Fruit fly (Drosophila melanogaster) whole organism, embryonic: ENCODE measurements around the gene sqh.

Source experiments
- CG10267 ChIP-seq: fragments of 200-800 bp; sonication (Bioruptor generic); optimal IDR thresholded peaks from 2 replicates; lab custom pipeline; 2018; ENCODE audit warnings: missing biosample characterization, mild to moderate bottlenecking, missing genetic modification characterization, moderate library complexity
- CG12071 ChIP-seq: fragments of 200-800 bp; sonication (Bioruptor generic); optimal IDR thresholded peaks from 3 replicates; lab custom pipeline; 2018; ENCODE audit warnings: missing biosample characterization, mild to moderate bottlenecking, missing genetic modification characterization
- CG13123 ChIP-seq: fragments of 200-800 bp; sonication (Bioruptor generic); optimal IDR thresholded peaks from 2 replicates; lab custom pipeline; 2016; ENCODE audit warnings: missing biosample characterization, missing genetic modification characterization
- CG13894 ChIP-seq: fragments of 200-800 bp; sonication (Bioruptor generic); optimal IDR thresholded peaks from 3 replicates; lab custom pipeline; 2018; ENCODE audit warnings: missing biosample characterization, mild to moderate bottlenecking, missing genetic modification characterization, moderate library complexity
- CG1529 ChIP-seq: fragments of 200-800 bp; sonication (Bioruptor generic); optimal IDR thresholded peaks from 3 replicates; lab custom pipeline; 2018; ENCODE audit warnings: missing biosample characterization, missing genetic modification characterization
- CG16779 ChIP-seq: fragments of 200-800 bp; sonication (Bioruptor generic); IDR thresholded peaks from 2 replicates; pipeline ENCODE4 v1.3.6; 2022; ENCODE audit warnings: missing biosample characterization, missing genetic modification characterization
- CG17568 ChIP-seq: fragments of 200-800 bp; sonication (Bioruptor generic); optimal IDR thresholded peaks from 2 replicates; lab custom pipeline; 2018; ENCODE audit warnings: missing biosample characterization, mild to moderate bottlenecking, missing genetic modification characterization, moderate library complexity
- CG1792 ChIP-seq: fragments of 200-800 bp; sonication (Bioruptor generic); optimal IDR thresholded peaks from 2 replicates; lab custom pipeline; 2016; ENCODE audit warnings: missing biosample characterization, missing genetic modification characterization
- CG18262 ChIP-seq: fragments of 200-800 bp; optimal IDR thresholded peaks from 3 replicates; lab custom pipeline; 2019; ENCODE audit warnings: missing biosample characterization, mild to moderate bottlenecking, missing genetic modification characterization, moderate library complexity
- CG18476 ChIP-seq: fragments of 200-800 bp; sonication (Bioruptor generic); optimal IDR thresholded peaks from 2 replicates; lab custom pipeline; 2016; ENCODE audit warnings: missing biosample characterization, mild to moderate bottlenecking, missing genetic modification characterization
- CG18764 ChIP-seq: fragments of 200-800 bp; sonication (Bioruptor generic); optimal IDR thresholded peaks from 3 replicates; lab custom pipeline; 2016; ENCODE audit warnings: missing biosample characterization, missing genetic modification characterization
- CG2712 ChIP-seq: fragments of 200-800 bp; optimal IDR thresholded peaks from 3 replicates; lab custom pipeline; 2019; ENCODE audit warnings: missing biosample characterization, mild to moderate bottlenecking, missing genetic modification characterization, moderate library complexity
- CG31388 ChIP-seq: fragments of 200-800 bp; sonication (Bioruptor generic); optimal IDR thresholded peaks from 2 replicates; lab custom pipeline; 2016; ENCODE audit warnings: missing biosample characterization, missing genetic modification characterization
- CG4328 ChIP-seq: fragments of 200-800 bp; sonication (Bioruptor generic); optimal IDR thresholded peaks from 3 replicates; lab custom pipeline; 2017; ENCODE audit warnings: missing biosample characterization, missing genetic modification reagents, missing genetic modification characterization
- CG6175 ChIP-seq: fragments of 200-800 bp; sonication (Bioruptor generic); IDR thresholded peaks from 3 replicates; pipeline ENCODE4 v1.3.6; 2022; ENCODE audit warnings: missing biosample characterization, missing genetic modification characterization
- CG8924 ChIP-seq: fragments of 200-800 bp; optimal IDR thresholded peaks from 3 replicates; lab custom pipeline; 2019; ENCODE audit warnings: missing biosample characterization, mild to moderate bottlenecking, missing genetic modification characterization, moderate library complexity
- CG9797 ChIP-seq: fragments of 200-800 bp; sonication (Bioruptor generic); optimal IDR thresholded peaks from 3 replicates; lab custom pipeline; 2018; ENCODE audit warnings: missing biosample characterization, mild to moderate bottlenecking, missing genetic modification characterization
- CTCF ChIP-seq: fragments of 200-800 bp; sonication (Bioruptor generic); optimal IDR thresholded peaks from 2 replicates; lab custom pipeline; 2017; ENCODE audit warnings: missing biosample characterization, mild to moderate bottlenecking, missing genetic modification characterization, moderate library complexity
- Dek ChIP-seq: fragments of 200-800 bp; sonication (Bioruptor generic); optimal IDR thresholded peaks from 3 replicates; lab custom pipeline; 2019; ENCODE audit warnings: missing biosample characterization, mild to moderate bottlenecking, missing genetic modification characterization, moderate library complexity
- Doc2 ChIP-seq: fragments of 200-800 bp; sonication (Bioruptor generic); IDR thresholded peaks from 2 replicates; pipeline ENCODE4 v1.3.6; 2022; ENCODE audit warnings: missing biosample characterization, missing genetic modification characterization
- E2f1 ChIP-seq: fragments of 200-800 bp; sonication (Bioruptor generic); IDR thresholded peaks from 2 replicates; pipeline ENCODE4 v1.3.6; 2022; ENCODE audit warnings: missing biosample characterization, missing genetic modification characterization
- Fer1 ChIP-seq: fragments of 200-800 bp; sonication (Bioruptor generic); optimal IDR thresholded peaks from 2 replicates; lab custom pipeline; 2017; ENCODE audit warnings: missing biosample characterization, mild to moderate bottlenecking, missing genetic modification characterization
- Gug ChIP-seq: fragments of 200-800 bp; sonication (Bioruptor generic); IDR thresholded peaks from 4 replicates; pipeline ENCODE4 v1.3.6; 2022; ENCODE audit warnings: missing biosample characterization, missing genetic modification characterization
- Jarid2 ChIP-seq: fragments of 200-800 bp; sonication (Bioruptor generic); optimal IDR thresholded peaks from 3 replicates; lab custom pipeline; 2017; ENCODE audit warnings: mild to moderate bottlenecking, missing biosample characterization, missing genetic modification reagents, missing genetic modification characterization
- Kr ChIP-seq: fragments of 200-800 bp; sonication (Bioruptor generic); optimal IDR thresholded peaks from 2 replicates; lab custom pipeline; 2017; ENCODE audit warnings: missing biosample characterization, mild to moderate bottlenecking, missing genetic modification characterization
- Lhr ChIP-seq: fragments of 200-800 bp; sonication (Bioruptor generic); optimal IDR thresholded peaks from 3 replicates; lab custom pipeline; 2017; ENCODE audit warnings: mild to moderate bottlenecking, missing biosample characterization, missing genetic modification reagents, missing genetic modification characterization
- Myb ChIP-seq: fragments of 200-800 bp; sonication (Bioruptor generic); optimal IDR thresholded peaks from 2 replicates; lab custom pipeline; 2016; ENCODE audit warnings: missing biosample characterization, missing genetic modification characterization
- Nf-YB ChIP-seq: fragments of 200-800 bp; sonication (Bioruptor generic); optimal IDR thresholded peaks from 3 replicates; lab custom pipeline; 2019; ENCODE audit warnings: missing biosample characterization, mild to moderate bottlenecking, missing genetic modification characterization, moderate library complexity
- Oaz ChIP-seq: fragments of 200-800 bp; sonication (Bioruptor generic); IDR thresholded peaks from 2 replicates; pipeline ENCODE4 v1.3.6; 2022; ENCODE audit warnings: missing biosample characterization, missing genetic modification characterization
- Stat92E ChIP-seq, 3 experiments: fragments of >200 bp in 2 of 3; fragments of 200-800 bp in 1 of 3; sonication (Bioruptor generic) in 1 of 3; optimal IDR thresholded peaks; 2 replicates each; lab custom pipeline; 2017 to 2019; ENCODE audit warnings: missing biosample characterization in 3 of 3, missing genetic modification characterization in 3 of 3, mild to moderate bottlenecking in 1 of 3, moderate library complexity in 1 of 3
- TFAM ChIP-seq: fragments of 200-800 bp; sonication (Bioruptor generic); optimal IDR thresholded peaks from 2 replicates; lab custom pipeline; 2017; ENCODE audit warnings: missing biosample characterization, missing genetic modification characterization, inconsistent platforms
- Xbp1 ChIP-seq: fragments of 200-800 bp; sonication (Bioruptor generic); optimal IDR thresholded peaks from 3 replicates; lab custom pipeline; 2016; ENCODE audit warnings: missing biosample characterization, mild to moderate bottlenecking, missing genetic modification characterization
- aop ChIP-seq: fragments of 200-800 bp; sonication (Bioruptor generic); IDR thresholded peaks from 2 replicates; pipeline ENCODE4 v1.3.6; 2022; ENCODE audit warnings: missing biosample characterization, missing genetic modification characterization
- bigmax ChIP-seq: fragments of 200-800 bp; sonication (Bioruptor generic); optimal IDR thresholded peaks from 2 replicates; lab custom pipeline; 2018; ENCODE audit warnings: missing biosample characterization, mild to moderate bottlenecking, missing genetic modification characterization
- caup ChIP-seq: fragments of 200-800 bp; sonication (Bioruptor generic); optimal IDR thresholded peaks from 3 replicates; lab custom pipeline; 2017; ENCODE audit warnings: missing biosample characterization, mild to moderate bottlenecking, missing genetic modification characterization, moderate library complexity; ENCODE audit not compliant: severe bottlenecking
- dm ChIP-seq: fragments of 200-800 bp; sonication (Bioruptor generic); optimal IDR thresholded peaks from 3 replicates; lab custom pipeline; 2016; ENCODE audit warnings: missing biosample characterization, missing genetic modification characterization
- esg ChIP-seq: fragments of 200-800 bp; sonication (Bioruptor generic); conservative IDR thresholded peaks from 2 replicates; pipeline ENCODE4 v1.3.6; 2022; ENCODE audit warnings: missing biosample characterization, missing genetic modification characterization
- ewg ChIP-seq: fragments of 200-800 bp; sonication (Bioruptor generic); optimal IDR thresholded peaks from 3 replicates; lab custom pipeline; 2017; ENCODE audit warnings: mild to moderate bottlenecking, missing biosample characterization, missing genetic modification reagents, missing genetic modification characterization
- gem ChIP-seq: fragments of 200-800 bp; sonication (Bioruptor generic); optimal IDR thresholded peaks from 2 replicates; lab custom pipeline; 2019; ENCODE audit warnings: missing biosample characterization, mild to moderate bottlenecking, missing genetic modification characterization, moderate library complexity
- knrl ChIP-seq: fragments of 200-800 bp; sonication (Bioruptor generic); IDR thresholded peaks from 3 replicates; pipeline ENCODE4 v1.3.6; 2022; ENCODE audit warnings: missing biosample characterization, missing genetic modification characterization; ENCODE audit not compliant: partially characterized antibody
- lov ChIP-seq, 2 experiments: fragments of 200-800 bp in 1 of 2; fragments of >200 bp in 1 of 2; sonication (Bioruptor generic) in 1 of 2; IDR thresholded peaks in 1 of 2; optimal IDR thresholded peaks in 1 of 2; 2 replicates in 1 of 2; 3 replicates in 1 of 2; pipeline versions ENCODE4 v1.3.6 to Lab custom; 2017 to 2022; ENCODE audit warnings: missing biosample characterization in 1 of 2, missing genetic modification characterization in 1 of 2
- org-1 ChIP-seq: fragments of 200-800 bp; sonication (Bioruptor generic); optimal IDR thresholded peaks from 2 replicates; lab custom pipeline; 2017; ENCODE audit warnings: missing biosample characterization, missing genetic modification characterization
- pb ChIP-seq: fragments of 200-800 bp; sonication (Bioruptor generic); optimal IDR thresholded peaks from 3 replicates; lab custom pipeline; 2016; ENCODE audit warnings: missing biosample characterization, missing genetic modification characterization
- salm ChIP-seq: fragments of 200-800 bp; sonication (Bioruptor generic); optimal IDR thresholded peaks from 2 replicates; lab custom pipeline; 2018; ENCODE audit warnings: missing biosample characterization, mild to moderate bottlenecking, missing genetic modification characterization
- sqz ChIP-seq: fragments of 200-800 bp; sonication (Bioruptor generic); optimal IDR thresholded peaks from 3 replicates; lab custom pipeline; 2018; ENCODE audit warnings: missing biosample characterization, mild to moderate bottlenecking, missing genetic modification characterization
- unpg ChIP-seq: fragments of 200-800 bp; sonication (Bioruptor generic); optimal IDR thresholded peaks from 3 replicates; lab custom pipeline; 2018; ENCODE audit warnings: missing biosample characterization, mild to moderate bottlenecking, missing genetic modification characterization, moderate library complexity
- zen2 ChIP-seq: fragments of 200-800 bp; sonication (Bioruptor generic); IDR thresholded peaks from 3 replicates; pipeline ENCODE4 v1.3.6; 2022; ENCODE audit warnings: missing biosample characterization, missing genetic modification characterization; ENCODE audit not compliant: partially characterized antibody

Gene sqh

dm6 chrX:6224225-6225190, at the start of gene sqh (continued):
- no peak for TF ChIP-seq lov (optimal IDR thresholded peaks at IDR 0.05; lab: Kevin White, UChicago)
- TF ChIP-seq lov (GFP tag; IDR thresholded peaks at IDR 0.05; lab: Robert Waterston, UW) = peak; percentile 73; the same call in 2 of the 3 replicates
- peak; percentile 86 for TF ChIP-seq org-1 (GFP tag; lab: Kevin White, UChicago)
- TF ChIP-seq ewg (GFP tag; lab: Kevin White, UChicago) = peak; percentile 88
- TF ChIP-seq dm (GFP tag; lab: Kevin White, UChicago) = no peak
- no peak for TF ChIP-seq CG1792 (GFP tag; lab: Kevin White, UChicago)
- peak; percentile 90 for TF ChIP-seq CG1529 (GFP tag; lab: Kevin White, UChicago)
- TF ChIP-seq Dek (tag; lab: Kevin White, UChicago) = peak; percentile 88
- peak; percentile 48 for TF ChIP-seq CTCF (GFP tag; lab: Kevin White, UChicago)
- peak; percentile 89 for TF ChIP-seq E2f1 (GFP tag; lab: Robert Waterston, UW)
- peak; percentile 44; the same call in 1 of the 2 replicates for TF ChIP-seq Doc2 (GFP tag; lab: Robert Waterston, UW)
- peak; percentile 77; the same call in 2 of the 3 replicates for TF ChIP-seq CG6175 (GFP tag; lab: Robert Waterston, UW)
- no peak for TF ChIP-seq TFAM
- no peak for TF ChIP-seq pb
- TF ChIP-seq Myb (GFP tag; lab: Kevin White, UChicago) = peak; percentile 2
- peak; percentile 86 for TF ChIP-seq CG18262
- no peak for TF ChIP-seq Jarid2 (GFP tag; lab: Kevin White, UChicago)
- TF ChIP-seq unpg = peak; percentile 87
- peak; percentile 91 for TF ChIP-seq Fer1
- peak; percentile 75 for TF ChIP-seq Lhr (GFP tag; lab: Kevin White, UChicago)
- TF ChIP-seq caup (GFP tag; lab: Kevin White, UChicago) = peak; percentile 84
- TF ChIP-seq Kr (GFP tag; lab: Kevin White, UChicago) = no peak
- peak; percentile 84 for TF ChIP-seq Xbp1
- TF ChIP-seq salm (tag; lab: Kevin White, UChicago) = peak; percentile 78
- TF ChIP-seq Nf-YB = peak; percentile 69
- TF ChIP-seq sqz (GFP tag; lab: Kevin White, UChicago) = peak; percentile 57
- no peak for TF ChIP-seq bigmax (GFP tag; lab: Kevin White, UChicago)
- peak; percentile 88 for TF ChIP-seq CG2712
- peak; percentile 72 for TF ChIP-seq CG31388
- 0 out of 3 replicates have a peak, but pooled peaks have one; percentile 15 for TF ChIP-seq knrl (GFP tag; lab: Robert Waterston, UW)
- peak; percentile 83 for TF ChIP-seq CG13894 (tag; lab: Kevin White, UChicago)
- TF ChIP-seq Oaz (GFP tag; lab: Robert Waterston, UW) = peak; percentile 82
- peak; percentile 85 for TF ChIP-seq esg (GFP tag; lab: Robert Waterston, UW)
- TF ChIP-seq CG13123 (GFP tag; lab: Kevin White, UChicago) = peak; percentile 51
- TF ChIP-seq CG8924 (tag; lab: Kevin White, UChicago) = peak; percentile 91
- TF ChIP-seq gem = peak; percentile 92
- TF ChIP-seq CG18476 (GFP tag; lab: Kevin White, UChicago) = peak; percentile 74
- no peak for TF ChIP-seq CG9797
- peak; percentile 87 for TF ChIP-seq CG4328 (GFP tag; lab: Kevin White, UChicago)
- peak; percentile 56; the same call in 1 of the 2 replicates for TF ChIP-seq aop
- TF ChIP-seq CG12071 (GFP tag; lab: Kevin White, UChicago) = peak; percentile 62
- peak; percentile 50 for TF ChIP-seq CG18764 (GFP tag; lab: Kevin White, UChicago)
- peak; percentile 91 for TF ChIP-seq Gug (GFP tag; lab: Robert Waterston, UW)
- TF ChIP-seq Stat92E (GFP tag; optimal IDR thresholded peaks at IDR 0.05; lab: Kevin White, UChicago) = peak in 1 of 3 experiments; percentile 95
- peak; percentile 60; the same call in 1 of the 2 replicates for TF ChIP-seq CG16779 (GFP tag; lab: Robert Waterston, UW)
- TF ChIP-seq CG17568 (GFP tag; lab: Kevin White, UChicago) = no peak
- peak; percentile 64 for TF ChIP-seq CG10267 (tag; lab: Kevin White, UChicago)
- no peak for TF ChIP-seq zen2 (GFP tag; lab: Robert Waterston, UW)
